Worm (Caenorhabditis elegans) whole organism, L3 larva: ENCODE measurements around the gene wht-2.

Source experiments
- R02D3.7 ChIP-seq: fragments of 150-350 bp; optimal IDR thresholded peaks from 2 replicates; lab custom pipeline; 2014; ENCODE audit warnings: missing biosample characterization, missing genetic modification characterization
- ZK546.5 ChIP-seq: sonication (generic microtip); optimal IDR thresholded peaks from 2 replicates; lab custom pipeline; 2017; ENCODE audit warnings: missing biosample characterization, missing genetic modification characterization
- aly-2 ChIP-seq: fragments of 150-350 bp; optimal IDR thresholded peaks from 2 replicates; lab custom pipeline; 2014; ENCODE audit warnings: missing biosample characterization, missing genetic modification characterization
- ama-1 ChIP-seq: fragments of 150-350 bp; optimal IDR thresholded peaks from 2 replicates; lab custom pipeline; 2018
- ceh-16 ChIP-seq: sonication (generic microtip); optimal IDR thresholded peaks from 2 replicates; lab custom pipeline; 2017; ENCODE audit warnings: missing biosample characterization, missing genetic modification characterization
- ceh-28 ChIP-seq: fragments of 150-350 bp; optimal IDR thresholded peaks from 2 replicates; lab custom pipeline; 2014; ENCODE audit warnings: missing biosample characterization, missing genetic modification reagents, missing genetic modification characterization
- ceh-82 ChIP-seq: fragments of 150-350 bp; optimal IDR thresholded peaks from 2 replicates; lab custom pipeline; 2014; ENCODE audit warnings: missing biosample characterization, missing genetic modification characterization
- ceh-9 ChIP-seq: sonication (generic microtip); optimal IDR thresholded peaks from 2 replicates; lab custom pipeline; 2018; ENCODE audit warnings: missing biosample characterization, missing genetic modification characterization
- daf-12 ChIP-seq: fragments of 150-350 bp; optimal IDR thresholded peaks from 2 replicates; lab custom pipeline; 2014; ENCODE audit warnings: missing biosample characterization, missing genetic modification reagents, missing genetic modification characterization
- egl-27 ChIP-seq: sonication (generic microtip); optimal IDR thresholded peaks from 4 replicates; lab custom pipeline; 2017; ENCODE audit warnings: missing biosample characterization, missing genetic modification reagents, missing genetic modification characterization
- egl-5 ChIP-seq: fragments of 150-350 bp; optimal IDR thresholded peaks from 2 replicates; lab custom pipeline; 2017; ENCODE audit warnings: missing biosample characterization, missing genetic modification reagents, missing genetic modification characterization, inconsistent platforms
- elt-1 ChIP-seq: fragments of 150-350 bp; optimal IDR thresholded peaks from 2 replicates; lab custom pipeline; 2014; ENCODE audit warnings: missing biosample characterization, missing genetic modification characterization
- elt-2 ChIP-seq: sonication (generic microtip); optimal IDR thresholded peaks from 2 replicates; lab custom pipeline; 2016; ENCODE audit warnings: missing genetic modification reagents, mild to moderate bottlenecking, missing genetic modification characterization, missing compliant biosample characterization
- elt-3 ChIP-seq, 3 experiments: fragments of 150-350 bp in 1 of 3; sonication (generic microtip) in 2 of 3; optimal IDR thresholded peaks; 2 replicates in 2 of 3; 4 replicates in 1 of 3; lab custom pipeline; 2014 to 2017; ENCODE audit warnings: missing biosample characterization in 3 of 3, missing genetic modification characterization in 3 of 3
- eor-1 ChIP-seq, 2 experiments: fragments of 150-350 bp; optimal IDR thresholded peaks; 2 replicates each; lab custom pipeline; 2014 to 2018; ENCODE audit warnings: missing biosample characterization in 2 of 2, missing genetic modification characterization in 2 of 2
- fkh-10 ChIP-seq: sonication (generic microtip); optimal IDR thresholded peaks from 2 replicates; lab custom pipeline; 2017; ENCODE audit warnings: missing biosample characterization, missing genetic modification reagents, missing genetic modification characterization
- fkh-2 ChIP-seq: fragments of 150-350 bp; optimal IDR thresholded peaks from 2 replicates; lab custom pipeline; 2014; ENCODE audit warnings: missing biosample characterization, missing genetic modification reagents, missing genetic modification characterization
- fos-1 ChIP-seq: fragments of 150-350 bp; optimal IDR thresholded peaks from 2 replicates; lab custom pipeline; 2014; ENCODE audit warnings: missing biosample characterization, missing genetic modification characterization
- hmg-11 ChIP-seq: sonication (generic microtip); optimal IDR thresholded peaks from 2 replicates; lab custom pipeline; 2016; ENCODE audit warnings: missing genetic modification characterization, missing compliant biosample characterization
- jun-1 ChIP-seq: fragments of 150-350 bp; optimal IDR thresholded peaks from 2 replicates; lab custom pipeline; 2014; ENCODE audit warnings: missing biosample characterization, missing genetic modification reagents, missing genetic modification characterization
- lin-15B ChIP-seq: fragments of 150-350 bp; optimal IDR thresholded peaks from 2 replicates; lab custom pipeline; 2014; ENCODE audit warnings: missing biosample characterization, missing genetic modification characterization
- lin-39 ChIP-seq: fragments of 150-350 bp; optimal IDR thresholded peaks from 2 replicates; lab custom pipeline; 2018; ENCODE audit warnings: missing biosample characterization, missing genetic modification reagents, missing genetic modification characterization
- lsy-12 ChIP-seq: sonication (generic microtip); optimal IDR thresholded peaks from 2 replicates; lab custom pipeline; 2016; ENCODE audit warnings: mild to moderate bottlenecking, missing genetic modification characterization, missing compliant biosample characterization
- mdl-1 ChIP-seq: fragments of 150-350 bp; optimal IDR thresholded peaks from 2 replicates; lab custom pipeline; 2014; ENCODE audit warnings: missing biosample characterization, missing genetic modification characterization
- mml-1 ChIP-seq: fragments of 150-350 bp; sonication (generic microtip); optimal IDR thresholded peaks from 3 replicates; lab custom pipeline; 2014; ENCODE audit warnings: missing biosample characterization, missing genetic modification characterization
- nfya-1 ChIP-seq: sonication (generic microtip); optimal IDR thresholded peaks from 2 replicates; lab custom pipeline; 2017; ENCODE audit warnings: missing genetic modification characterization, mild to moderate bottlenecking, missing compliant biosample characterization, antibody characterized with exemption, moderate library complexity; ENCODE audit not compliant: insufficient read depth
- nhr-11 ChIP-seq: fragments of 150-350 bp; optimal IDR thresholded peaks from 2 replicates; lab custom pipeline; 2014; ENCODE audit warnings: missing biosample characterization, missing genetic modification characterization
- nhr-12 ChIP-seq: fragments of 150-350 bp; optimal IDR thresholded peaks from 2 replicates; lab custom pipeline; 2014; ENCODE audit warnings: missing biosample characterization, missing genetic modification characterization
- nhr-23 ChIP-seq: fragments of 150-350 bp; optimal IDR thresholded peaks from 2 replicates; lab custom pipeline; 2014; ENCODE audit warnings: missing biosample characterization, missing genetic modification reagents, missing genetic modification characterization
- nhr-237 ChIP-seq: fragments of 150-350 bp; optimal IDR thresholded peaks from 2 replicates; lab custom pipeline; 2014; ENCODE audit warnings: missing biosample characterization, missing genetic modification characterization
- nhr-25 ChIP-seq: sonication (generic microtip); optimal IDR thresholded peaks from 2 replicates; lab custom pipeline; 2017; ENCODE audit warnings: missing biosample characterization, missing genetic modification characterization
- nhr-28 ChIP-seq: fragments of 150-350 bp; optimal IDR thresholded peaks from 2 replicates; lab custom pipeline; 2014; ENCODE audit warnings: missing biosample characterization, missing genetic modification characterization
- nhr-43 ChIP-seq: sonication (generic microtip); optimal IDR thresholded peaks from 2 replicates; lab custom pipeline; 2016; ENCODE audit warnings: mild to moderate bottlenecking, missing genetic modification characterization, missing compliant biosample characterization; ENCODE audit not compliant: poor library complexity, severe bottlenecking
- nhr-67 ChIP-seq: fragments of 150-350 bp; optimal IDR thresholded peaks from 2 replicates; lab custom pipeline; 2014; ENCODE audit warnings: missing biosample characterization, missing genetic modification characterization
- nhr-76 ChIP-seq: fragments of 150-350 bp; sonication (generic microtip); optimal IDR thresholded peaks from 5 replicates; lab custom pipeline; 2014; ENCODE audit warnings: missing biosample characterization, missing genetic modification characterization
- nhr-77 ChIP-seq: fragments of 150-350 bp; optimal IDR thresholded peaks from 2 replicates; lab custom pipeline; 2014; ENCODE audit warnings: missing biosample characterization, missing genetic modification characterization
- pha-4 ChIP-seq: fragments of 150-350 bp; optimal IDR thresholded peaks from 2 replicates; lab custom pipeline; 2014; ENCODE audit warnings: missing biosample characterization, missing genetic modification reagents, missing genetic modification characterization
- pqm-1 ChIP-seq: fragments of 150-350 bp; optimal IDR thresholded peaks from 2 replicates; lab custom pipeline; 2017; ENCODE audit warnings: missing biosample characterization, missing genetic modification characterization, inconsistent platforms
- sea-2 ChIP-seq: fragments of 150-350 bp; sonication (generic microtip); optimal IDR thresholded peaks from 4 replicates; lab custom pipeline; 2014; ENCODE audit warnings: missing biosample characterization, missing genetic modification reagents, missing genetic modification characterization
- skn-1 ChIP-seq: fragments of 150-350 bp; optimal IDR thresholded peaks from 2 replicates; lab custom pipeline; 2014; ENCODE audit warnings: missing biosample characterization, missing genetic modification characterization
- snpc-4 ChIP-seq: fragments of 150-350 bp; optimal IDR thresholded peaks from 2 replicates; lab custom pipeline; 2014; ENCODE audit warnings: missing biosample characterization, missing genetic modification characterization
- tbx-2 ChIP-seq: sonication (generic microtip); optimal IDR thresholded peaks from 2 replicates; lab custom pipeline; 2016; ENCODE audit warnings: mild to moderate bottlenecking, missing genetic modification characterization, missing compliant biosample characterization
- unc-39 ChIP-seq: sonication (generic microtip); optimal IDR thresholded peaks from 4 replicates; lab custom pipeline; 2017; ENCODE audit warnings: missing biosample characterization, missing genetic modification characterization
- unc-62 ChIP-seq: fragments of 150-350 bp; sonication (generic microtip); optimal IDR thresholded peaks from 4 replicates; lab custom pipeline; 2014; ENCODE audit warnings: missing biosample characterization, missing genetic modification reagents, missing genetic modification characterization
- ztf-11 ChIP-seq: fragments of 150-350 bp; optimal IDR thresholded peaks from 2 replicates; lab custom pipeline; 2014; ENCODE audit warnings: missing biosample characterization, missing genetic modification characterization
- ztf-4 ChIP-seq: fragments of 150-350 bp; optimal IDR thresholded peaks from 2 replicates; lab custom pipeline; 2014; ENCODE audit warnings: missing biosample characterization, missing genetic modification characterization

wht-2 gene

DNA sequence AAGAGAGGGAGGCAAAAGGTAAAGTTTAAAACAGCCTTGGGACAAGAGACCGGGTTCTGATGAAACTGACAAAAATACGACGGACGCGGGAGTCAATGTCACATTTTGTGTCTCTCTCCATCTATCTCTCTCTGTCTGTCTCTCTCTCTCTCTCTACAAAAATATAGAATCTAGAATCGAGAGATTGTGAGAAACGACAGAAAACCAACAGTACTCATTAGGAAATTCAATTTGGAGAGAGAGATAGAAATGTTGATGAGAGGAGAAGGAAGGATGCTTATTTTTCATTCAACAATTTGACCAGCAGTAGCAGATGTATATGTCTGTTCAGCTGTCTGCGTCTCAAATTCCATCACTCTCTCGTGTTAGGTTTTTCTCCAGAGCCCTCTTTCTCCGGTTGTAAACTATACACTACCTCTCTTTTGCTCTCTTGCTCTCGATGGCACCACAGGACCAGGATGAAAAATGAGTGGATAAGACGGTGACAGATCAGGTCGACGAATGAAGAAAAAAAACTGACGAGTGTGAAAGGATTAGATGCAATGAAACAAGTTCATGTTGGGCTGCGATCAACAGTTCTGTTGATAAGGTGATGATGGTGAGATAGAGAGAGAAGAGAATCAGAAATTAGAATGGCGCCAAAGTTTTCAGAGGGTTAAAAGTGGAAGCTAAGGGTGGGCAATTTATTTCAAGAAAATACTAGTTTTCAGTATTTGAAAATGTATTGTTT, 19.5 kb downstream of the wht-2 start:
- no peak for TF ChIP-seq nhr-11 (tag; lab: Kevin White, UChicago)
- TF ChIP-seq tbx-2 (tag; lab: Kevin White, UChicago), result peak; percentile 14
- no peak for TF ChIP-seq ceh-16 (tag; lab: Kevin White, UChicago)
- no peak for TF ChIP-seq snpc-4
- TF ChIP-seq R02D3.7, result peak; percentile 26
- no peak for TF ChIP-seq hmg-11 (tag; lab: Kevin White, UChicago)
- TF ChIP-seq pha-4, result no peak
- no peak for TF ChIP-seq elt-3 (tag; optimal IDR thresholded peaks at IDR 0.05; lab: Kevin White, UChicago)
- no peak for TF ChIP-seq ceh-82 (tag; lab: Kevin White, UChicago)
- peak; percentile 54 for TF ChIP-seq nhr-43 (tag; lab: Kevin White, UChicago)
- TF ChIP-seq fkh-10 (GFP tag; lab: Kevin White, UChicago), result no peak
- TF ChIP-seq lsy-12 (tag; lab: Kevin White, UChicago), result no peak
- TF ChIP-seq mml-1 (tag; lab: Kevin White, UChicago), result no peak
- TF ChIP-seq jun-1 (tag; lab: Kevin White, UChicago), result no peak
- no peak for TF ChIP-seq ama-1
- no peak for TF ChIP-seq daf-12 (tag; lab: Kevin White, UChicago)
- no peak for TF ChIP-seq pqm-1 (tag; lab: Kevin White, UChicago)
- TF ChIP-seq nhr-23 (tag; lab: Kevin White, UChicago), result peak; percentile 54
- TF ChIP-seq fos-1 (tag; lab: Kevin White, UChicago), result no peak
- TF ChIP-seq lin-39 (tag; lab: Kevin White, UChicago), result no peak
- TF ChIP-seq nhr-76 (tag; lab: Kevin White, UChicago), result no peak
- TF ChIP-seq nhr-25 (tag; lab: Kevin White, UChicago), result peak; percentile 96
- no peak for TF ChIP-seq nhr-77 (tag; lab: Kevin White, UChicago)
- TF ChIP-seq fkh-2, result no peak
- TF ChIP-seq egl-27 (tag; lab: Kevin White, UChicago), result no peak
- no peak for TF ChIP-seq nhr-67 (tag; lab: Kevin White, UChicago)
- TF ChIP-seq ztf-11 (tag; lab: Kevin White, UChicago), result no peak
- TF ChIP-seq elt-1 (tag; lab: Kevin White, UChicago), result peak; percentile 44
- TF ChIP-seq nfya-1 (tag; lab: Kevin White, UChicago), result peak; percentile 32
- TF ChIP-seq nhr-12 (tag; lab: Kevin White, UChicago), result no peak
- TF ChIP-seq, all 47 proteins: peak for 7

- TF ChIP-seq pha-4, result no peak
- TF ChIP-seq skn-1 (tag; lab: Kevin White, UChicago), result no peak
- TF ChIP-seq mdl-1 (tag; lab: Kevin White, UChicago), result no peak
- no peak for TF ChIP-seq fos-1 (tag; lab: Kevin White, UChicago)
- no peak for TF ChIP-seq unc-62
- peak; percentile 57 for TF ChIP-seq nhr-25 (tag; lab: Kevin White, UChicago)
- no peak for TF ChIP-seq nhr-237 (tag; lab: Kevin White, UChicago)
- no peak for TF ChIP-seq egl-5 (tag; lab: Kevin White, UChicago)
- no peak for TF ChIP-seq nhr-12 (tag; lab: Kevin White, UChicago)
- no peak for TF ChIP-seq fkh-10 (GFP tag; lab: Kevin White, UChicago)
- no peak for TF ChIP-seq ceh-9
- TF ChIP-seq sea-2 (GFP tag; lab: Kevin White, UChicago), result no peak
- peak; percentile 24 for TF ChIP-seq elt-1 (tag; lab: Kevin White, UChicago)
- TF ChIP-seq unc-39 (tag; lab: Kevin White, UChicago), result no peak
- TF ChIP-seq nhr-23 (tag; lab: Kevin White, UChicago), result peak; percentile 52
- peak; percentile 71 for TF ChIP-seq nhr-43 (tag; lab: Kevin White, UChicago)
- TF ChIP-seq snpc-4, result no peak
- peak; percentile 1 for TF ChIP-seq nfya-1 (tag; lab: Kevin White, UChicago)
- TF ChIP-seq nhr-67 (tag; lab: Kevin White, UChicago), result no peak
- TF ChIP-seq ama-1, result no peak
- no peak for TF ChIP-seq egl-27 (tag; lab: Kevin White, UChicago)
- no peak for TF ChIP-seq elt-3 (tag; optimal IDR thresholded peaks at IDR 0.05; lab: Kevin White, UChicago)
- no peak for TF ChIP-seq nhr-11 (tag; lab: Kevin White, UChicago)
- no peak for TF ChIP-seq jun-1 (tag; lab: Kevin White, UChicago)
- no peak for TF ChIP-seq daf-12 (tag; lab: Kevin White, UChicago)
- TF ChIP-seq hmg-11 (tag; lab: Kevin White, UChicago), result peak; percentile 2
- TF ChIP-seq lsy-12 (tag; lab: Kevin White, UChicago), result peak; percentile 20
- no peak for TF ChIP-seq ZK546.5 (tag; lab: Kevin White, UChicago)
- no peak for TF ChIP-seq ceh-28 (tag; lab: Kevin White, UChicago)
- no peak for TF ChIP-seq nhr-77 (tag; lab: Kevin White, UChicago)
- no peak for TF ChIP-seq mml-1 (tag; lab: Kevin White, UChicago)
- no peak for TF ChIP-seq elt-2 (tag; lab: Kevin White, UChicago)
- no peak for TF ChIP-seq nhr-28 (tag; lab: Kevin White, UChicago)
- TF ChIP-seq ztf-4 (tag; lab: Kevin White, UChicago), result no peak
- no peak for TF ChIP-seq ztf-11 (tag; lab: Kevin White, UChicago)
- TF ChIP-seq eor-1 (tag; optimal IDR thresholded peaks at IDR 0.05; lab: Kevin White, UChicago), result no peak
- no peak for TF ChIP-seq aly-2 (tag; lab: Kevin White, UChicago)
- TF ChIP-seq pqm-1 (tag; lab: Kevin White, UChicago), result no peak
- TF ChIP-seq lin-39 (tag; lab: Kevin White, UChicago), result no peak
- no peak for TF ChIP-seq tbx-2 (tag; lab: Kevin White, UChicago)
- no peak for TF ChIP-seq lin-15B
- no peak for TF ChIP-seq fkh-2
- no peak for TF ChIP-seq ceh-16 (tag; lab: Kevin White, UChicago)
Measured at ce11 chrIV:11491422-11491821, 21.2 kb downstream of the wht-2 start.
